Worm (Caenorhabditis elegans) whole organism, L1 larva: Measurements from ENCODE around the gene jun-1.

Source experiments
- blmp-1 ChIP-seq: fragments of 150-350 bp; optimal IDR thresholded peaks from 2 replicates; lab custom pipeline; 2014; ENCODE audit warnings: missing biosample characterization, missing genetic modification characterization
- ceh-8 ChIP-seq: fragments of 200-800 bp; sonication (Bioruptor generic); optimal IDR thresholded peaks from 2 replicates; lab custom pipeline; 2018; ENCODE audit warnings: mild to moderate bottlenecking, missing genetic modification characterization, moderate library complexity, missing compliant biosample characterization
- fkh-4 ChIP-seq: sonication (generic microtip); optimal IDR thresholded peaks from 2 replicates; lab custom pipeline; 2016; ENCODE audit warnings: missing compliant biosample characterization, missing genetic modification characterization, borderline replicate concordance
- pag-3 ChIP-seq: sonication (generic microtip); optimal IDR thresholded peaks from 2 replicates; lab custom pipeline; 2017; ENCODE audit warnings: missing genetic modification characterization, mild to moderate bottlenecking, missing compliant biosample characterization, antibody characterized with exemption, borderline replicate concordance; ENCODE audit not compliant: insufficient read depth
- pax-3 ChIP-seq: fragments of 200-800 bp; sonication (Bioruptor generic); optimal IDR thresholded peaks from 2 replicates; lab custom pipeline; 2018; ENCODE audit warnings: mild to moderate bottlenecking, missing genetic modification characterization, moderate library complexity, missing compliant biosample characterization
- skn-1 ChIP-seq: fragments of 150-350 bp; optimal IDR thresholded peaks from 2 replicates; lab custom pipeline; 2014; ENCODE audit warnings: missing biosample characterization, missing genetic modification characterization
- unc-86 ChIP-seq: sonication (generic microtip); optimal IDR thresholded peaks from 2 replicates; lab custom pipeline; 2016; ENCODE audit warnings: missing genetic modification characterization, missing compliant biosample characterization

ce11 chrII:9086308-9086707, 26.6 kb upstream of the jun-1 start, which contains the start of gene hlh-3:
- TF ChIP-seq unc-86 (tag; lab: Kevin White, UChicago) (no peak), pag-3 (tag; lab: Kevin White, UChicago) (no peak), fkh-4 (no peak), ceh-8 (GFP tag; lab: Kevin White, UChicago) (no peak), skn-1 (no peak), pax-3 (tag; lab: Kevin White, UChicago) (no peak), blmp-1 (tag; lab: Kevin White, UChicago) (no peak)
